Fruit fly (Drosophila melanogaster) whole organism, embryonic: ENCODE measurements around the gene CG31344.
A peak's percentile ranks its signal among the peaks of the same experiment; 100 is the strongest.

Experiments used
- Adf1 ChIP-seq: fragments of 200-800 bp; sonication (Bioruptor generic); IDR thresholded peaks from 2 replicates; pipeline ENCODE4 v1.3.6; 2022; ENCODE audit warnings: missing biosample characterization, missing genetic modification characterization
- Atf6 ChIP-seq: fragments of 200-800 bp; sonication (Bioruptor generic); IDR thresholded peaks from 2 replicates; pipeline ENCODE4 v1.3.6; 2022; ENCODE audit warnings: missing biosample characterization, missing genetic modification characterization
- B-H1 ChIP-seq: fragments of 200-800 bp; sonication (Bioruptor generic); IDR thresholded peaks from 3 replicates; pipeline ENCODE4 v1.3.6; 2022; ENCODE audit warnings: missing biosample characterization, missing genetic modification characterization
- Bdp1 ChIP-seq: fragments of 200-800 bp; sonication (Bioruptor generic); optimal IDR thresholded peaks from 3 replicates; lab custom pipeline; 2016; ENCODE audit warnings: missing biosample characterization, missing genetic modification characterization
- BtbVII ChIP-seq: fragments of 200-800 bp; sonication (Bioruptor generic); optimal IDR thresholded peaks from 3 replicates; lab custom pipeline; 2017; ENCODE audit warnings: missing biosample characterization, mild to moderate bottlenecking, missing genetic modification characterization
- CG10209 ChIP-seq: fragments of 200-800 bp; sonication (Bioruptor generic); optimal IDR thresholded peaks from 3 replicates; lab custom pipeline; 2017; ENCODE audit warnings: missing biosample characterization, mild to moderate bottlenecking, missing genetic modification characterization, missing genetic modification reagents
- CG10274 ChIP-seq: fragments of 200-800 bp; sonication (Bioruptor generic); optimal IDR thresholded peaks from 3 replicates; lab custom pipeline; 2017; ENCODE audit warnings: missing biosample characterization, mild to moderate bottlenecking, missing genetic modification characterization
- CG11456 ChIP-seq: fragments of 200-800 bp; sonication (Bioruptor generic); IDR thresholded peaks from 3 replicates; pipeline ENCODE4 v1.3.6; 2022; ENCODE audit warnings: missing biosample characterization, missing genetic modification characterization
- CG13624 ChIP-seq: fragments of 200-800 bp; sonication (Bioruptor generic); optimal IDR thresholded peaks from 2 replicates; lab custom pipeline; 2016; ENCODE audit warnings: missing biosample characterization, missing genetic modification characterization
- CG14050 ChIP-seq: fragments of 200-800 bp; sonication (Bioruptor generic); IDR thresholded peaks from 3 replicates; pipeline ENCODE4 v1.3.6; 2022; ENCODE audit warnings: missing biosample characterization, missing genetic modification characterization
- CG17385 ChIP-seq: fragments of 200-800 bp; sonication (Bioruptor generic); optimal IDR thresholded peaks from 3 replicates; lab custom pipeline; 2018; ENCODE audit warnings: missing biosample characterization, mild to moderate bottlenecking, missing genetic modification characterization
- CG2875 ChIP-seq: fragments of 200-800 bp; sonication (Bioruptor generic); optimal IDR thresholded peaks from 2 replicates; lab custom pipeline; 2017; ENCODE audit warnings: missing biosample characterization, mild to moderate bottlenecking, missing genetic modification characterization, missing genetic modification reagents
- CG3281 ChIP-seq: fragments of 200-800 bp; sonication (Bioruptor generic); optimal IDR thresholded peaks from 3 replicates; lab custom pipeline; 2017; ENCODE audit warnings: missing biosample characterization, mild to moderate bottlenecking, missing genetic modification characterization
- CG3726 ChIP-seq: fragments of 200-800 bp; sonication (Bioruptor generic); IDR thresholded peaks from 3 replicates; pipeline ENCODE4, ENCODE4 v1.3.6; 2022; ENCODE audit warnings: missing biosample characterization, missing genetic modification characterization
- CG4617 ChIP-seq: fragments of 200-800 bp; sonication (Bioruptor generic); optimal IDR thresholded peaks from 3 replicates; lab custom pipeline; 2016; ENCODE audit warnings: missing biosample characterization, missing genetic modification characterization, borderline replicate concordance
- CG6654 ChIP-seq: fragments of 200-800 bp; sonication (Bioruptor generic); optimal IDR thresholded peaks from 2 replicates; lab custom pipeline; 2017; ENCODE audit warnings: missing biosample characterization, mild to moderate bottlenecking, missing genetic modification characterization
- CG8089 ChIP-seq: fragments of 200-800 bp; sonication (Bioruptor generic); optimal IDR thresholded peaks from 3 replicates; lab custom pipeline; 2016; ENCODE audit warnings: missing biosample characterization, missing genetic modification characterization
- CrebB ChIP-seq: fragments of 200-800 bp; sonication (Bioruptor generic); optimal IDR thresholded peaks from 3 replicates; lab custom pipeline; 2018; ENCODE audit warnings: missing biosample characterization, mild to moderate bottlenecking, missing genetic modification characterization
- Dad ChIP-seq: fragments of 200-800 bp; sonication (Bioruptor generic); optimal IDR thresholded peaks from 3 replicates; lab custom pipeline; 2016; ENCODE audit warnings: missing biosample characterization, missing genetic modification characterization
- Dbx ChIP-seq: fragments of 200-800 bp; sonication (Bioruptor generic); IDR thresholded peaks from 3 replicates; pipeline ENCODE4 v1.3.6; 2022; ENCODE audit warnings: missing biosample characterization, missing genetic modification characterization
- Ets65A ChIP-seq: fragments of 200-800 bp; sonication (Bioruptor generic); peaks from one replicate; lab custom pipeline; 2016; ENCODE audit warnings: missing biosample characterization, missing genetic modification characterization
- MBD-R2 ChIP-seq: fragments of 200-800 bp; sonication (Bioruptor generic); IDR thresholded peaks from 2 replicates; pipeline ENCODE4 v1.3.6; 2022; ENCODE audit warnings: missing biosample characterization, missing genetic modification characterization
- Meics ChIP-seq: fragments of 200-800 bp; sonication (Bioruptor generic); optimal IDR thresholded peaks from 2 replicates; lab custom pipeline; 2017; ENCODE audit warnings: missing biosample characterization, mild to moderate bottlenecking, missing genetic modification characterization
- Myb ChIP-seq: fragments of 200-800 bp; sonication (Bioruptor generic); optimal IDR thresholded peaks from 2 replicates; lab custom pipeline; 2016; ENCODE audit warnings: missing biosample characterization, missing genetic modification characterization
- NFAT ChIP-seq: fragments of 200-800 bp; sonication (Bioruptor generic); IDR thresholded peaks from 2 replicates; pipeline ENCODE4 v1.3.6; 2022; ENCODE audit warnings: missing biosample characterization, missing genetic modification characterization
- NK7.1 ChIP-seq: fragments of 200-800 bp; sonication (Bioruptor generic); optimal IDR thresholded peaks from 3 replicates; lab custom pipeline; 2016; ENCODE audit warnings: missing biosample characterization, missing genetic modification characterization
- Ravus ChIP-seq: fragments of 200-800 bp; sonication (Bioruptor generic); IDR thresholded peaks from 2 replicates; pipeline ENCODE4 v1.3.6; 2022; ENCODE audit warnings: missing biosample characterization, missing genetic modification characterization
- Rfx ChIP-seq: fragments of 200-800 bp; sonication (Bioruptor generic); IDR thresholded peaks from 2 replicates; pipeline ENCODE4 v1.3.6; 2022; ENCODE audit warnings: missing biosample characterization, missing genetic modification characterization
- Scr ChIP-seq: fragments of 200-800 bp; sonication (Bioruptor generic); IDR thresholded peaks from 2 replicates; pipeline ENCODE4 v1.3.6; 2022; ENCODE audit warnings: missing biosample characterization, missing genetic modification characterization; ENCODE audit not compliant: partially characterized antibody
- Sox102F ChIP-seq: fragments of 200-800 bp; sonication (Bioruptor generic); optimal IDR thresholded peaks from 2 replicates; lab custom pipeline; 2018; ENCODE audit warnings: missing biosample characterization, mild to moderate bottlenecking, missing genetic modification characterization, moderate library complexity
- TFAM ChIP-seq: fragments of 200-800 bp; sonication (Bioruptor generic); optimal IDR thresholded peaks from 2 replicates; lab custom pipeline; 2017; ENCODE audit warnings: missing biosample characterization, missing genetic modification characterization, inconsistent platforms
- ase ChIP-seq: fragments of 200-800 bp; sonication (Bioruptor generic); IDR thresholded peaks from 3 replicates; pipeline ENCODE4 v1.3.6; 2022; ENCODE audit warnings: missing biosample characterization, missing genetic modification characterization
- bcd ChIP-seq: fragments of 200-800 bp; sonication (Bioruptor generic); optimal IDR thresholded peaks from 2 replicates; lab custom pipeline; 2017; ENCODE audit warnings: missing biosample characterization, mild to moderate bottlenecking, missing genetic modification characterization
- bigmax ChIP-seq: fragments of 200-800 bp; sonication (Bioruptor generic); optimal IDR thresholded peaks from 2 replicates; lab custom pipeline; 2018; ENCODE audit warnings: missing biosample characterization, mild to moderate bottlenecking, missing genetic modification characterization
- crol ChIP-seq: fragments of 200-800 bp; sonication (Bioruptor generic); IDR thresholded peaks from 2 replicates; pipeline ENCODE4 v1.3.6; 2022; ENCODE audit warnings: missing biosample characterization, missing genetic modification characterization
- cwo ChIP-seq: fragments of 200-800 bp; sonication (Bioruptor generic); optimal IDR thresholded peaks from 3 replicates; lab custom pipeline; 2017; ENCODE audit warnings: missing biosample characterization, missing genetic modification characterization, mild to moderate bottlenecking, moderate library complexity, missing genetic modification reagents
- dati ChIP-seq: fragments of 200-800 bp; sonication (Bioruptor generic); IDR thresholded peaks from 2 replicates; pipeline ENCODE4 v1.3.6; 2022; ENCODE audit warnings: missing biosample characterization, missing genetic modification characterization
- dimm ChIP-seq: fragments of 200-800 bp; sonication (Bioruptor generic); IDR thresholded peaks from 2 replicates; pipeline ENCODE4 v1.3.6; 2022; ENCODE audit warnings: missing biosample characterization, missing genetic modification characterization
- dm ChIP-seq: fragments of 200-800 bp; sonication (Bioruptor generic); optimal IDR thresholded peaks from 3 replicates; lab custom pipeline; 2016; ENCODE audit warnings: missing biosample characterization, missing genetic modification characterization
- her ChIP-seq: fragments of 200-800 bp; sonication (Bioruptor generic); optimal IDR thresholded peaks from 2 replicates; lab custom pipeline; 2016; ENCODE audit warnings: missing biosample characterization, missing genetic modification characterization
- kni ChIP-seq: fragments of 200-800 bp; sonication (Bioruptor generic); optimal IDR thresholded peaks from 3 replicates; lab custom pipeline; 2017; ENCODE audit warnings: mild to moderate bottlenecking, missing biosample characterization, missing genetic modification reagents, missing genetic modification characterization
- lola ChIP-seq, 3 experiments: fragments of >200 bp in 2 of 3; fragments of 200-800 bp in 1 of 3; sonication (Bioruptor generic) in 1 of 3; optimal IDR thresholded peaks; 2 replicates each; lab custom pipeline; 2017 to 2019; ENCODE audit warnings: missing biosample characterization in 3 of 3, missing genetic modification characterization in 3 of 3, mild to moderate bottlenecking in 1 of 3, moderate library complexity in 1 of 3
- pho ChIP-seq: fragments of 200-800 bp; sonication (Bioruptor generic); optimal IDR thresholded peaks from 2 replicates; lab custom pipeline; 2016; ENCODE audit warnings: missing biosample characterization, missing genetic modification characterization
- pzg ChIP-seq: fragments of 200-800 bp; sonication (Bioruptor generic); optimal IDR thresholded peaks from 3 replicates; lab custom pipeline; 2018; ENCODE audit warnings: missing biosample characterization, mild to moderate bottlenecking, missing genetic modification characterization, moderate library complexity
- rib ChIP-seq: fragments of 200-800 bp; sonication (Bioruptor generic); IDR thresholded peaks from 2 replicates; pipeline ENCODE4 v1.3.6; 2022; ENCODE audit warnings: missing biosample characterization, missing genetic modification characterization
- row ChIP-seq: fragments of 200-800 bp; sonication (Bioruptor generic); IDR thresholded peaks from 3 replicates; pipeline ENCODE4 v1.3.6; 2022; ENCODE audit warnings: missing biosample characterization, missing genetic modification characterization
- slbo ChIP-seq: fragments of 200-800 bp; sonication (Bioruptor generic); IDR thresholded peaks from 2 replicates; pipeline ENCODE4 v1.3.6; 2022; ENCODE audit warnings: missing biosample characterization, missing genetic modification characterization
- sna ChIP-seq: fragments of 200-800 bp; sonication (Bioruptor generic); IDR thresholded peaks from 2 replicates; pipeline ENCODE4 v1.3.6; 2022; ENCODE audit warnings: missing biosample characterization, missing genetic modification characterization; ENCODE audit not compliant: partially characterized antibody
- trh ChIP-seq: fragments of 200-800 bp; sonication (Bioruptor generic); optimal IDR thresholded peaks from 2 replicates; lab custom pipeline; 2016; ENCODE audit warnings: missing biosample characterization, missing genetic modification characterization
- tup ChIP-seq: fragments of 200-800 bp; sonication (Bioruptor generic); optimal IDR thresholded peaks from 2 replicates; lab custom pipeline; 2016; ENCODE audit warnings: missing biosample characterization, mild to moderate bottlenecking, missing genetic modification characterization, moderate library complexity
- zfh1 ChIP-seq: fragments of 200-800 bp; sonication (Bioruptor generic); IDR thresholded peaks from 3 replicates; pipeline ENCODE4 v1.3.6; 2022; ENCODE audit warnings: missing biosample characterization, missing genetic modification characterization

Gene CG31344

dm6 chr3R:15250454-15250853 is 25.3 kb upstream of the CG31344 start (continued):
- peak; percentile 84 for TF ChIP-seq Rfx
- peak; percentile 89 for TF ChIP-seq Ets65A
- peak; percentile 49; the same call in 1 of the 2 replicates for TF ChIP-seq dati
- TF ChIP-seq row (GFP tag; lab: Robert Waterston, UW), result peak; percentile 90
- TF ChIP-seq dimm (GFP tag; lab: Robert Waterston, UW), result peak; percentile 42; the same call in 1 of the 2 replicates
- no peak for TF ChIP-seq Myb
- TF ChIP-seq CG8089 (GFP tag; lab: Kevin White, UChicago), result no peak
- no peak for TF ChIP-seq NK7.1 (GFP tag; lab: Kevin White, UChicago)
- TF ChIP-seq CG2875 (GFP tag; lab: Kevin White, UChicago), result no peak
- peak; percentile 65 for TF ChIP-seq bcd (GFP tag; lab: Kevin White, UChicago)
- peak; percentile 86 for TF ChIP-seq Atf6
- TF ChIP-seq bigmax, result no peak
- TF ChIP-seq Meics (GFP tag; lab: Kevin White, UChicago), result no peak
- TF ChIP-seq Scr, result no peak
- TF ChIP-seq CrebB (tag; lab: Kevin White, UChicago), result peak; percentile 67
- TF ChIP-seq B-H1 (GFP tag; lab: Robert Waterston, UW), result peak; percentile 57; the same call in 2 of the 3 replicates
- TF ChIP-seq rib (GFP tag; lab: Robert Waterston, UW), result peak; percentile 46; the same call in 1 of the 2 replicates
- no peak for TF ChIP-seq CG3726 (GFP tag; lab: Robert Waterston, UW)
- TF ChIP-seq crol (GFP tag; lab: Robert Waterston, UW), result no peak
- TF ChIP-seq slbo, result peak; percentile 85
- TF ChIP-seq dm (GFP tag; lab: Kevin White, UChicago), result no peak
- no peak for TF ChIP-seq tup
- peak; percentile 55; the same call in 1 of the 2 replicates for TF ChIP-seq MBD-R2 (GFP tag; lab: Robert Waterston, UW)
- no peak for TF ChIP-seq CG17385 (GFP tag; lab: Kevin White, UChicago)
- TF ChIP-seq TFAM (GFP tag; lab: Kevin White, UChicago), result no peak
- no peak for TF ChIP-seq CG3281
- no peak for TF ChIP-seq Dad
- TF ChIP-seq CG14050 (GFP tag; lab: Robert Waterston, UW), result peak; percentile 75
- TF ChIP-seq trh (GFP tag; lab: Kevin White, UChicago), result no peak
- TF ChIP-seq her (GFP tag; lab: Kevin White, UChicago), result no peak
- peak; percentile 20 for TF ChIP-seq Ravus (GFP tag; lab: Robert Waterston, UW)
- TF ChIP-seq kni (GFP tag; lab: Kevin White, UChicago), result no peak
- peak; percentile 18 for TF ChIP-seq Bdp1 (GFP tag; lab: Kevin White, UChicago)
- peak; percentile 73 for TF ChIP-seq BtbVII (GFP tag; lab: Kevin White, UChicago)
- TF ChIP-seq CG10274 (GFP tag; lab: Kevin White, UChicago), result no peak
- TF ChIP-seq sna (GFP tag; lab: Robert Waterston, UW), result no peak
- TF ChIP-seq NFAT (GFP tag; lab: Robert Waterston, UW), result peak; percentile 51; the same call in 1 of the 2 replicates
- no peak for TF ChIP-seq CG4617 (GFP tag; lab: Kevin White, UChicago)
- no peak for TF ChIP-seq CG10209 (GFP tag; lab: Kevin White, UChicago)
- TF ChIP-seq pzg, result no peak
- peak; percentile 56; the same call in 2 of the 3 replicates for TF ChIP-seq ase (GFP tag; lab: Robert Waterston, UW)
- TF ChIP-seq CG11456 (GFP tag; lab: Robert Waterston, UW), result peak; percentile 68; the same call in 1 of the 3 replicates
- TF ChIP-seq Dbx (GFP tag; lab: Robert Waterston, UW), result peak; percentile 78
- TF ChIP-seq cwo (GFP tag; lab: Kevin White, UChicago), result peak; percentile 72
- no peak for TF ChIP-seq CG6654 (GFP tag; lab: Kevin White, UChicago)
- TF ChIP-seq zfh1 (GFP tag; lab: Robert Waterston, UW), result 0 out of 3 replicates have a peak, but pooled peaks have one; percentile 45
- TF ChIP-seq lola (GFP tag; optimal IDR thresholded peaks at IDR 0.05; lab: Kevin White, UChicago), result peak in 1 of 3 experiments; percentile 3
- no peak for TF ChIP-seq Sox102F (GFP tag; lab: Kevin White, UChicago)
- no peak for TF ChIP-seq CG13624 (GFP tag; lab: Kevin White, UChicago)
- TF ChIP-seq Adf1 (GFP tag; lab: Robert Waterston, UW), result peak; percentile 59; the same call in 1 of the 2 replicates
- peak; percentile 46 for TF ChIP-seq pho
